Worm (Caenorhabditis elegans): ENCODE results near the gene srv-32.

- TF ChIP-seq him-1 (tag; optimal IDR thresholded peaks at IDR 0.05) = no peak
- TF ChIP-seq W03F9.2 (tag; optimal IDR thresholded peaks at IDR 0.05) = no peak
Observed at ce11 chrIV:6303642-6304041, 21.6 kb upstream of the srv-32 start, which contains the start of gene srv-25.
